Worm (Caenorhabditis elegans): Measurements from ENCODE around the gene nucl-1.

ce11 chrIV:8300468-8300867 lies 11.1 kb upstream of the nucl-1 start, which contains the start of gene F35H10.5:
- no peak for TF ChIP-seq nfya-1 (tag; optimal IDR thresholded peaks at IDR 0.05; ENCODE audit: borderline replicate concordance, insufficient read depth)
- TF ChIP-seq dpl-1 (GFP tag; optimal IDR thresholded peaks at IDR 0.05), result no peak
- TF ChIP-seq chd-7 (tag; optimal IDR thresholded peaks at IDR 0.05), result no peak
- TF ChIP-seq ceh-58 (GFP tag; IDR thresholded peaks at IDR 0.05), result no peak
- TF ChIP-seq pha-4 (tag; optimal IDR thresholded peaks at IDR 0.05), result no peak
- TF ChIP-seq hmg-1.2 (GFP tag; IDR thresholded peaks at IDR 0.05), result no peak
- no peak for TF ChIP-seq pbrm-1 (GFP tag; IDR thresholded peaks at IDR 0.05)
- TF ChIP-seq zfh-2 (GFP tag; conservative IDR thresholded peaks at IDR 0.05), result no peak
- no peak for TF ChIP-seq nhr-90 (tag; optimal IDR thresholded peaks at IDR 0.05)

All from whole organism, young adult.